Worm (Caenorhabditis elegans) whole organism, L4/young adult: ENCODE measurements around the gene btb-19.

ENCODE experiments used
- W03F9.2 ChIP-seq: fragments of 150-350 bp; optimal IDR thresholded peaks from 2 replicates; lab custom pipeline; 2014; ENCODE audit warnings: missing biosample characterization, missing genetic modification characterization
- dao-5 ChIP-seq: sonication (generic microtip); optimal IDR thresholded peaks from 2 replicates; lab custom pipeline; 2016; ENCODE audit warnings: missing genotype, missing genetic modification characterization, moderate library complexity, missing compliant biosample characterization
- him-1 ChIP-seq: sonication (generic microtip); optimal IDR thresholded peaks from 2 replicates; lab custom pipeline; 2016; ENCODE audit warnings: missing genotype, missing genetic modification reagents, missing genetic modification characterization, missing compliant biosample characterization

- TF ChIP-seq him-1 (tag; lab: Kevin White, UChicago) (no peak), dao-5 (no peak), W03F9.2 (no peak)
Observed at ce11 chrII:14522037-14522436, at the start of gene btb-19.
